Worm (Caenorhabditis elegans) whole organism, young adult: Measurements from ENCODE around the gene Y48E1C.2.
A peak's percentile ranks its signal among the peaks of the same experiment; 100 is the strongest.

Experiments
- C06A6.2 ChIP-seq: fragments of 200-800 bp; sonication (Bioruptor generic); conservative IDR thresholded peaks from 2 replicates; pipeline ENCODE4 v1.3.6; 2022; ENCODE audit warnings: missing genetic modification characterization, missing compliant biosample characterization
- F37B4.10 ChIP-seq: fragments of 200-800 bp; sonication (Bioruptor generic); IDR thresholded peaks from 2 replicates; pipeline ENCODE4 v1.3.6; 2022; ENCODE audit warnings: missing genetic modification characterization, missing compliant biosample characterization
- F39B2.1 ChIP-seq: fragments of 200-800 bp; sonication (Bioruptor generic); IDR thresholded peaks from 2 replicates; pipeline ENCODE4 v1.3.6; 2022; ENCODE audit warnings: missing genetic modification reagents, missing genetic modification characterization, missing compliant biosample characterization
- F49E8.2 ChIP-seq: sonication (generic microtip); optimal IDR thresholded peaks from 3 replicates; lab custom pipeline; 2017; ENCODE audit warnings: missing genetic modification characterization, mild to moderate bottlenecking, missing compliant biosample characterization, antibody characterized with exemption, moderate library complexity; ENCODE audit not compliant: insufficient read depth
- F57A8.1 ChIP-seq: fragments of 200-800 bp; sonication (Bioruptor generic); optimal IDR thresholded peaks from 2 replicates; lab custom pipeline; 2018; ENCODE audit warnings: mild to moderate bottlenecking, missing genetic modification characterization, moderate library complexity, missing compliant biosample characterization
- F57C9.4 ChIP-seq: sonication (generic microtip); optimal IDR thresholded peaks from 2 replicates; lab custom pipeline; 2017; ENCODE audit warnings: mild to moderate bottlenecking, missing genetic modification characterization, missing compliant biosample characterization
- Y56A3A.18 ChIP-seq: fragments of 200-800 bp; sonication (Bioruptor generic); IDR thresholded peaks from 2 replicates; pipeline ENCODE4 v1.3.6; 2022; ENCODE audit warnings: missing genetic modification reagents, missing genetic modification characterization, missing compliant biosample characterization
- Y95B8A.8 ChIP-seq: fragments of 200-800 bp; sonication (Bioruptor generic); IDR thresholded peaks from 2 replicates; pipeline ENCODE4 v1.3.6; 2022; ENCODE audit warnings: missing genetic modification reagents, missing genetic modification characterization, missing compliant biosample characterization
- aptf-3 ChIP-seq: fragments of 200-800 bp; sonication (Bioruptor generic); IDR thresholded peaks from 2 replicates; pipeline ENCODE4 v1.3.6; 2022; ENCODE audit warnings: missing genetic modification characterization, missing compliant biosample characterization
- ccch-3 ChIP-seq: fragments of 200-800 bp; sonication (Bioruptor generic); optimal IDR thresholded peaks from 2 replicates; lab custom pipeline; 2018; ENCODE audit warnings: mild to moderate bottlenecking, missing genetic modification characterization, missing compliant biosample characterization
- cebp-2 ChIP-seq: fragments of 200-800 bp; sonication (Bioruptor generic); IDR thresholded peaks from 2 replicates; pipeline ENCODE4 v1.3.6; 2022; ENCODE audit warnings: missing genetic modification characterization, missing compliant biosample characterization
- ceh-58 ChIP-seq: fragments of 200-800 bp; sonication (Bioruptor generic); IDR thresholded peaks from 2 replicates; pipeline ENCODE4 v1.3.6; 2022; ENCODE audit warnings: missing genetic modification characterization, missing compliant biosample characterization
- ceh-91 ChIP-seq: fragments of 200-800 bp; sonication (Bioruptor generic); IDR thresholded peaks from 2 replicates; pipeline ENCODE4 v1.3.6; 2022; ENCODE audit warnings: missing genetic modification reagents, missing genetic modification characterization, missing compliant biosample characterization
- chd-7 ChIP-seq: sonication (generic microtip); optimal IDR thresholded peaks from 2 replicates; lab custom pipeline; 2016; ENCODE audit warnings: mild to moderate bottlenecking, missing genetic modification characterization, moderate library complexity, missing compliant biosample characterization
- egl-18 ChIP-seq: fragments of 200-800 bp; sonication (Bioruptor generic); IDR thresholded peaks from 2 replicates; pipeline ENCODE4 v1.3.6; 2022; ENCODE audit warnings: missing genetic modification reagents, missing genetic modification characterization, missing compliant biosample characterization
- hlh-12 ChIP-seq: sonication (generic microtip); optimal IDR thresholded peaks from 2 replicates; lab custom pipeline; 2016; ENCODE audit warnings: missing genetic modification characterization, missing compliant biosample characterization
- lir-1 ChIP-seq: fragments of 200-800 bp; sonication (Bioruptor generic); conservative IDR thresholded peaks from 2 replicates; pipeline ENCODE4 v1.3.6; 2022; ENCODE audit warnings: missing genetic modification reagents, missing genetic modification characterization, missing compliant biosample characterization
- madf-10 ChIP-seq: sonication (generic microtip); optimal IDR thresholded peaks from 2 replicates; lab custom pipeline; 2016; ENCODE audit warnings: mild to moderate bottlenecking, missing genetic modification characterization, missing compliant biosample characterization
- mes-4 ChIP-seq: sonication (generic microtip); optimal IDR thresholded peaks from 2 replicates; lab custom pipeline; 2016; ENCODE audit warnings: missing genotype, missing genetic modification characterization, missing compliant biosample characterization
- nfya-1 ChIP-seq: sonication (generic microtip); optimal IDR thresholded peaks from 2 replicates; lab custom pipeline; 2017; ENCODE audit warnings: antibody characterized with exemption, missing compliant biosample characterization, missing genetic modification characterization, borderline replicate concordance; ENCODE audit not compliant: insufficient read depth
- nfyb-1 ChIP-seq: fragments of 200-800 bp; sonication (Bioruptor generic); IDR thresholded peaks from 2 replicates; pipeline ENCODE4 v1.3.6; 2022; ENCODE audit warnings: missing genetic modification reagents, missing genetic modification characterization, missing compliant biosample characterization
- nhr-120 ChIP-seq: fragments of 200-800 bp; sonication (Bioruptor generic); IDR thresholded peaks from 2 replicates; pipeline ENCODE4 v1.3.6; 2022; ENCODE audit warnings: missing genetic modification characterization, missing compliant biosample characterization
- nhr-179 ChIP-seq: sonication (generic microtip); optimal IDR thresholded peaks from 2 replicates; lab custom pipeline; 2016; ENCODE audit warnings: mild to moderate bottlenecking, missing genetic modification characterization, missing compliant biosample characterization
- nhr-80 ChIP-seq: sonication (generic microtip); optimal IDR thresholded peaks from 2 replicates; lab custom pipeline; 2016; ENCODE audit warnings: missing genetic modification characterization, missing compliant biosample characterization
- nhr-90 ChIP-seq: sonication (generic microtip); optimal IDR thresholded peaks from 2 replicates; lab custom pipeline; 2016; ENCODE audit warnings: missing genotype, mild to moderate bottlenecking, missing genetic modification characterization, missing compliant biosample characterization
- rec-8 ChIP-seq, 2 experiments: sonication (generic microtip); optimal IDR thresholded peaks; 2 replicates each; lab custom pipeline; 2016; ENCODE audit warnings: mild to moderate bottlenecking in 2 of 2, missing genetic modification characterization in 2 of 2, missing genetic modification reagents in 2 of 2, missing genotype in 2 of 2, missing biosample characterization in 1 of 2, missing compliant biosample characterization in 1 of 2, moderate library complexity in 1 of 2
- snpc-1.1 ChIP-seq: sonication (generic microtip); optimal IDR thresholded peaks from 2 replicates; lab custom pipeline; 2017; ENCODE audit warnings: missing genetic modification characterization, mild to moderate bottlenecking, missing compliant biosample characterization, antibody characterized with exemption, moderate library complexity, missing genotype, missing genetic modification reagents; ENCODE audit not compliant: insufficient read depth
- snpc-1.3 ChIP-seq: sonication (generic microtip); optimal IDR thresholded peaks from 2 replicates; lab custom pipeline; 2017; ENCODE audit warnings: missing genetic modification characterization, mild to moderate bottlenecking, missing compliant biosample characterization, antibody characterized with exemption, moderate library complexity, missing genotype, missing genetic modification reagents; ENCODE audit not compliant: insufficient read depth
- snpc-4 ChIP-seq, 5 experiments: fragments of 150-350 bp in 1 of 5; sonication (generic microtip) in 4 of 5; optimal IDR thresholded peaks; 2 replicates each; lab custom pipeline; 2014 to 2018; ENCODE audit warnings: missing genetic modification characterization in 5 of 5, missing biosample characterization in 3 of 5, antibody characterized with exemption in 2 of 5, mild to moderate bottlenecking in 2 of 5, missing compliant biosample characterization in 2 of 5, missing genotype in 2 of 5, moderate library complexity in 2 of 5, missing genetic modification reagents in 1 of 5
- zfh-2 ChIP-seq: fragments of 200-800 bp; sonication (Bioruptor generic); conservative IDR thresholded peaks from 2 replicates; pipeline ENCODE4 v1.3.6; 2022; ENCODE audit warnings: missing genetic modification reagents, missing genetic modification characterization, missing compliant biosample characterization
- ztf-25 ChIP-seq: fragments of 200-800 bp; sonication (Bioruptor generic); IDR thresholded peaks from 2 replicates; pipeline ENCODE4 v1.3.6; 2022; ENCODE audit warnings: missing genetic modification reagents, missing genetic modification characterization, missing compliant biosample characterization
- ztf-28 ChIP-seq: fragments of 200-800 bp; sonication (Bioruptor generic); IDR thresholded peaks from 2 replicates; pipeline ENCODE4 v1.3.6; 2022; ENCODE audit warnings: missing genetic modification reagents, missing genetic modification characterization, missing compliant biosample characterization
- ztf-3 ChIP-seq: fragments of 200-800 bp; sonication (Bioruptor generic); optimal IDR thresholded peaks from 2 replicates; lab custom pipeline; 2018; ENCODE audit warnings: mild to moderate bottlenecking, missing genetic modification characterization, missing compliant biosample characterization

Gene Y48E1C.2

ce11 chrII:13412335-13412734, 12.0 kb upstream of the Y48E1C.2 start, which contains the start of gene Y48C3A.18:
Gene Y48C3A.18, plus strand, starts transcription at chrII:13412635.
- TF ChIP-seq cebp-2 (GFP tag; lab: Robert Waterston, UW): no peak
- TF ChIP-seq F49E8.2 (tag; lab: Kevin White, UChicago): no peak
- TF ChIP-seq mes-4 (tag; lab: Kevin White, UChicago): no peak
- no peak for TF ChIP-seq F57C9.4 (tag; lab: Kevin White, UChicago)
- TF ChIP-seq nhr-120: no peak
- TF ChIP-seq snpc-1.3 (tag; lab: Kevin White, UChicago): no peak
- TF ChIP-seq snpc-1.1 (tag; lab: Kevin White, UChicago): no peak
- no peak for TF ChIP-seq ztf-25 (GFP tag; lab: Robert Waterston, UW)

ce11 chrII:13414099-13414498, 10.2 kb upstream of the Y48E1C.2 start:
- TF ChIP-seq ceh-58 (GFP tag; lab: Robert Waterston, UW): no peak
- TF ChIP-seq nfya-1 (tag; lab: Kevin White, UChicago): no peak
- TF ChIP-seq egl-18 (GFP tag; lab: Robert Waterston, UW): no peak
- TF ChIP-seq lir-1 (GFP tag; lab: Robert Waterston, UW): no peak
- no peak for TF ChIP-seq snpc-4 (GFP tag; optimal IDR thresholded peaks at IDR 0.05; lab: Kevin White, UChicago)
- TF ChIP-seq snpc-4 (tag; optimal IDR thresholded peaks at IDR 0.05; lab: Kevin White, UChicago): no peak

ce11 chrII:13414554-13415057, 9.7 kb upstream of the Y48E1C.2 start, which contains the start of gene Y48E1C.1:
Gene Y48E1C.1, plus strand, starts transcription at chrII:13415007.
- TF ChIP-seq madf-10 (no peak), ccch-3 (no peak), ceh-91 (GFP tag; lab: Robert Waterston, UW) (no peak), F57A8.1 (GFP tag; lab: Kevin White, UChicago) (no peak), nhr-179 (tag; lab: Kevin White, UChicago) (no peak), nfyb-1 (GFP tag; lab: Robert Waterston, UW) (no peak), F37B4.10 (GFP tag; lab: Robert Waterston, UW) (no peak), Y56A3A.18 (GFP tag; lab: Robert Waterston, UW) (no peak), rec-8 (tag; optimal IDR thresholded peaks at IDR 0.05; lab: Kevin White, UChicago) (no peak)

ce11 chrII:13416552-13416951, 7.8 kb upstream of the Y48E1C.2 start:
- no peak for TF ChIP-seq aptf-3 (GFP tag; lab: Robert Waterston, UW)
- TF ChIP-seq Y95B8A.8: no peak
- no peak for TF ChIP-seq ztf-28 (GFP tag; lab: Robert Waterston, UW)
- no peak for TF ChIP-seq chd-7 (tag; lab: Kevin White, UChicago)
- peak; percentile 50 for TF ChIP-seq zfh-2 (GFP tag; lab: Robert Waterston, UW)

ce11 chrII:13417452-13418031, 6.8 kb upstream of the Y48E1C.2 start:
- no peak for TF ChIP-seq nhr-90 (tag; lab: Kevin White, UChicago)
- no peak for TF ChIP-seq C06A6.2
- TF ChIP-seq nhr-80 (tag; lab: Kevin White, UChicago): no peak
- TF ChIP-seq F39B2.1 (GFP tag; lab: Robert Waterston, UW): no peak
- TF ChIP-seq ztf-3: no peak
- TF ChIP-seq hlh-12 (tag; lab: Kevin White, UChicago): no peak
